Worm (Caenorhabditis elegans): ENCODE measurements around the gene stdh-4.

The stdh-4 gene

ce11 chrV:8548989-8549388, at the start of gene stdh-4:
TSS of gene stdh-4 (plus strand) at chrV:8549289.
- TF ChIP-seq ztf-11 (tag; optimal IDR thresholded peaks at IDR 0.05): no peak
- TF ChIP-seq mep-1 (tag; optimal IDR thresholded peaks at IDR 0.05): no peak
- no peak for TF ChIP-seq hlh-1 (tag; optimal IDR thresholded peaks at IDR 0.05)
- no peak for TF ChIP-seq nhr-28 (tag; optimal IDR thresholded peaks at IDR 0.05)
- TF ChIP-seq snpc-4 (tag; optimal IDR thresholded peaks at IDR 0.05): no peak
- no peak for TF ChIP-seq sem-2 (GFP tag; optimal IDR thresholded peaks at IDR 0.05)
- no peak for TF ChIP-seq lin-32 (GFP tag; optimal IDR thresholded peaks at IDR 0.05)
- TF ChIP-seq nhr-12 (tag; optimal IDR thresholded peaks at IDR 0.05): no peak
- TF ChIP-seq unc-39 (tag; optimal IDR thresholded peaks at IDR 0.05): no peak
- TF ChIP-seq M03D4.4 (tag; optimal IDR thresholded peaks at IDR 0.05): no peak
- no peak for TF ChIP-seq ham-2 (GFP tag; optimal IDR thresholded peaks at IDR 0.05)
- TF ChIP-seq unc-120 (tag; optimal IDR thresholded peaks at IDR 0.05; ENCODE audit: poor library complexity, severe bottlenecking): no peak
- no peak for TF ChIP-seq elt-3 (tag; optimal IDR thresholded peaks at IDR 0.05)
- TF ChIP-seq ceh-83 (GFP tag; optimal IDR thresholded peaks at IDR 0.05): no peak
- no peak for TF ChIP-seq drap-1 (GFP tag; optimal IDR thresholded peaks at IDR 0.05)
- TF ChIP-seq bed-3 (GFP tag; optimal IDR thresholded peaks at IDR 0.05): no peak
- TF ChIP-seq cnd-1 (tag; optimal IDR thresholded peaks at IDR 0.05): no peak
- TF ChIP-seq blmp-1 (tag; optimal IDR thresholded peaks at IDR 0.05): no peak

ce11 chrV:8499407-8499806, 49.7 kb upstream of the stdh-4 start:
- TF ChIP-seq nhr-12 (tag; optimal IDR thresholded peaks at IDR 0.05): no peak

- TF ChIP-seq ces-1 (GFP tag; optimal IDR thresholded peaks at IDR 0.05): peak; percentile 73
- TF ChIP-seq hlh-1 (tag; optimal IDR thresholded peaks at IDR 0.05): peak; percentile 86
- peak; percentile 99 for TF ChIP-seq ham-2 (GFP tag; optimal IDR thresholded peaks at IDR 0.05)
- peak; percentile 71 for TF ChIP-seq ceh-39 (tag; optimal IDR thresholded peaks at IDR 0.05)
- TF ChIP-seq snpc-4 (tag; optimal IDR thresholded peaks at IDR 0.05): no peak
- TF ChIP-seq bed-3 (GFP tag; optimal IDR thresholded peaks at IDR 0.05): peak; percentile 97
- peak; percentile 98 for TF ChIP-seq ceh-43 (GFP tag; optimal IDR thresholded peaks at IDR 0.05)
- TF ChIP-seq sem-2 (GFP tag; optimal IDR thresholded peaks at IDR 0.05): peak; percentile 96
- peak; percentile 98 for TF ChIP-seq M03D4.4 (tag; optimal IDR thresholded peaks at IDR 0.05)
- TF ChIP-seq tbx-8 (GFP tag; optimal IDR thresholded peaks at IDR 0.05): peak; percentile 98
- TF ChIP-seq unc-39 (tag; optimal IDR thresholded peaks at IDR 0.05): peak; percentile 98
- TF ChIP-seq lin-13 (tag; optimal IDR thresholded peaks at IDR 0.05): peak; percentile 92
- TF ChIP-seq mls-2 (tag; optimal IDR thresholded peaks at IDR 0.05): peak; percentile 99
- TF ChIP-seq nhr-28 (tag; optimal IDR thresholded peaks at IDR 0.05): peak; percentile 95
- TF ChIP-seq cnd-1 (tag; optimal IDR thresholded peaks at IDR 0.05): peak; percentile 99
- peak; percentile 99 for TF ChIP-seq sptf-1 (tag; optimal IDR thresholded peaks at IDR 0.05)
- peak; percentile 92 for TF ChIP-seq elt-3 (tag; optimal IDR thresholded peaks at IDR 0.05)
- TF ChIP-seq flh-1 (GFP tag; optimal IDR thresholded peaks at IDR 0.05): peak; percentile 97
- TF ChIP-seq mab-5 (tag; optimal IDR thresholded peaks at IDR 0.05): peak; percentile 62
- no peak for TF ChIP-seq elt-1 (tag; optimal IDR thresholded peaks at IDR 0.05; ENCODE audit: borderline replicate concordance, insufficient read depth)
- peak; percentile 94 for TF ChIP-seq pha-4 (tag; optimal IDR thresholded peaks at IDR 0.05)
- peak; percentile 88 for TF ChIP-seq nhr-237 (tag; optimal IDR thresholded peaks at IDR 0.05)
- peak; percentile 99 for TF ChIP-seq unc-120 (tag; optimal IDR thresholded peaks at IDR 0.05; ENCODE audit: poor library complexity, severe bottlenecking)
- no peak for TF ChIP-seq nhr-2 (tag; optimal IDR thresholded peaks at IDR 0.05)
- peak; percentile 99 for TF ChIP-seq lin-32 (GFP tag; optimal IDR thresholded peaks at IDR 0.05)
- peak; percentile 38 for TF ChIP-seq lsy-2 (tag; optimal IDR thresholded peaks at IDR 0.05)
- TF ChIP-seq ceh-83 (GFP tag; optimal IDR thresholded peaks at IDR 0.05): peak; percentile 99
- TF ChIP-seq mep-1 (tag; optimal IDR thresholded peaks at IDR 0.05): peak; percentile 88
- no peak for TF ChIP-seq zip-8 (tag; optimal IDR thresholded peaks at IDR 0.05)
- TF ChIP-seq drap-1 (GFP tag; optimal IDR thresholded peaks at IDR 0.05): peak; percentile 99
- peak; percentile 80 for TF ChIP-seq nhr-12 (tag; optimal IDR thresholded peaks at IDR 0.05)
- TF ChIP-seq blmp-1 (tag; optimal IDR thresholded peaks at IDR 0.05): no peak
- peak; percentile 88 for TF ChIP-seq nhr-76 (tag; optimal IDR thresholded peaks at IDR 0.05)
- TF ChIP-seq ztf-11 (tag; optimal IDR thresholded peaks at IDR 0.05): peak; percentile 88
- peak; percentile 89 for TF ChIP-seq unc-62 (GFP tag; optimal IDR thresholded peaks at IDR 0.05)
Observed at ce11 chrV:8500348-8500747, 48.7 kb upstream of the stdh-4 start.

ce11 chrV:8507324-8507723, 41.8 kb upstream of the stdh-4 start, which contains the start of gene ZK994.6:
TSS of gene ZK994.6 (minus strand) at chrV:8507424.
- peak; percentile 37 for TF ChIP-seq ces-1 (GFP tag; optimal IDR thresholded peaks at IDR 0.05)
- TF ChIP-seq M03D4.4 (tag; optimal IDR thresholded peaks at IDR 0.05): no peak
